Worm (Caenorhabditis elegans) whole organism, L4 larva: ENCODE data around the gene cone-1.

Experiments used
- D1046.2 ChIP-seq: fragments of 200-800 bp; sonication (Bioruptor generic); IDR thresholded peaks from 2 replicates; pipeline ENCODE4 v1.3.6; 2022; ENCODE audit warnings: missing genetic modification characterization, missing compliant biosample characterization
- F10B5.3 ChIP-seq: sonication (generic microtip); optimal IDR thresholded peaks from 2 replicates; lab custom pipeline; 2016; ENCODE audit warnings: mild to moderate bottlenecking, missing genetic modification characterization, missing compliant biosample characterization
- T20F7.1 ChIP-seq: fragments of 200-800 bp; sonication (Bioruptor generic); optimal IDR thresholded peaks from 2 replicates; lab custom pipeline; 2018; ENCODE audit warnings: mild to moderate bottlenecking, missing genetic modification characterization, missing compliant biosample characterization
- ZK337.2 ChIP-seq: fragments of 200-800 bp; sonication (Bioruptor generic); IDR thresholded peaks from 2 replicates; pipeline ENCODE4 v1.3.6; 2022; ENCODE audit warnings: missing genetic modification reagents, missing genetic modification characterization, missing compliant biosample characterization
- ZK546.5 ChIP-seq, 2 experiments: sonication (generic microtip); optimal IDR thresholded peaks; 2 replicates each; lab custom pipeline; 2017; ENCODE audit warnings: missing biosample characterization in 2 of 2, missing genetic modification characterization in 2 of 2
- ceh-82 ChIP-seq: sonication (generic microtip); optimal IDR thresholded peaks from 2 replicates; lab custom pipeline; 2017; ENCODE audit warnings: missing biosample characterization, missing genetic modification characterization
- ces-1 ChIP-seq: fragments of 150-350 bp; sonication (generic microtip); optimal IDR thresholded peaks from 4 replicates; lab custom pipeline; 2014; ENCODE audit warnings: missing biosample characterization, missing genetic modification reagents, missing genetic modification characterization
- ctbp-1 ChIP-seq: fragments of 200-800 bp; sonication (Bioruptor generic); IDR thresholded peaks from 2 replicates; pipeline ENCODE4 v1.3.6; 2022; ENCODE audit warnings: missing genetic modification reagents, missing genetic modification characterization, missing compliant biosample characterization
- daf-16 ChIP-seq, 3 experiments: sonication (generic microtip); optimal IDR thresholded peaks; 2 replicates each; lab custom pipeline; 2016 to 2017; ENCODE audit warnings: missing genetic modification characterization in 3 of 3, missing genetic modification reagents in 3 of 3, mild to moderate bottlenecking in 2 of 3, missing compliant biosample characterization in 2 of 3, missing biosample characterization in 1 of 3, moderate library complexity in 1 of 3
- daf-19 ChIP-seq: fragments of 200-800 bp; sonication (Bioruptor generic); conservative IDR thresholded peaks from 2 replicates; pipeline ENCODE4 v1.3.6; 2022; ENCODE audit warnings: missing genetic modification characterization, missing compliant biosample characterization
- dmd-6 ChIP-seq: fragments of 200-800 bp; sonication (Bioruptor generic); IDR thresholded peaks from 2 replicates; pipeline ENCODE4 v1.3.6; 2022; ENCODE audit warnings: missing genetic modification reagents, missing genetic modification characterization, missing compliant biosample characterization
- duxl-1 ChIP-seq: sonication (generic microtip); optimal IDR thresholded peaks from 2 replicates; lab custom pipeline; 2016; ENCODE audit warnings: mild to moderate bottlenecking, missing genetic modification characterization, moderate library complexity, missing compliant biosample characterization; ENCODE audit not compliant: poor library complexity
- dve-1 ChIP-seq: sonication (generic microtip); optimal IDR thresholded peaks from 2 replicates; lab custom pipeline; 2017; ENCODE audit warnings: antibody characterized with exemption, mild to moderate bottlenecking, missing genetic modification characterization, missing compliant biosample characterization; ENCODE audit not compliant: insufficient read depth
- fos-1 ChIP-seq: fragments of 150-350 bp; optimal IDR thresholded peaks from 2 replicates; lab custom pipeline; 2014; ENCODE audit warnings: missing biosample characterization, missing genetic modification characterization
- hlh-11 ChIP-seq: fragments of 200-800 bp; sonication (Bioruptor generic); optimal IDR thresholded peaks from 2 replicates; lab custom pipeline; 2018; ENCODE audit warnings: mild to moderate bottlenecking, missing genetic modification characterization, missing compliant biosample characterization
- lin-13 ChIP-seq: fragments of 150-350 bp; optimal IDR thresholded peaks from 2 replicates; lab custom pipeline; 2014; ENCODE audit warnings: missing biosample characterization, missing genetic modification reagents, missing genetic modification characterization
- lin-29 ChIP-seq: fragments of 200-800 bp; sonication (Bioruptor generic); IDR thresholded peaks from 2 replicates; pipeline ENCODE4 v1.3.6; 2022; ENCODE audit warnings: missing genetic modification reagents, missing genetic modification characterization, missing compliant biosample characterization
- lin-38 ChIP-seq: fragments of 200-800 bp; sonication (Bioruptor generic); IDR thresholded peaks from 2 replicates; pipeline ENCODE4 v1.3.6; 2022; ENCODE audit warnings: missing genetic modification reagents, missing genetic modification characterization, missing compliant biosample characterization
- lin-39 ChIP-seq: fragments of 150-350 bp; optimal IDR thresholded peaks from 2 replicates; lab custom pipeline; 2014; ENCODE audit warnings: missing biosample characterization, missing genetic modification reagents, missing genetic modification characterization
- madf-5 ChIP-seq, 2 experiments: fragments of 200-800 bp; sonication (Bioruptor generic); IDR thresholded peaks; 2 replicates each; pipeline ENCODE4 v1.3.6; 2022; ENCODE audit warnings: missing compliant biosample characterization in 2 of 2, missing genetic modification characterization in 2 of 2
- mdt-29 ChIP-seq: fragments of 200-800 bp; sonication (Bioruptor generic); IDR thresholded peaks from 2 replicates; pipeline ENCODE4 v1.3.6; 2022; ENCODE audit warnings: missing genetic modification reagents, missing genetic modification characterization, missing compliant biosample characterization
- mep-1 ChIP-seq: fragments of 150-350 bp; sonication (generic microtip); optimal IDR thresholded peaks from 3 replicates; lab custom pipeline; 2014; ENCODE audit warnings: missing biosample characterization, missing genetic modification characterization
- mes-2 ChIP-seq: sonication (generic microtip); optimal IDR thresholded peaks from 2 replicates; lab custom pipeline; 2016; ENCODE audit warnings: missing genotype, mild to moderate bottlenecking, missing genetic modification characterization, missing compliant biosample characterization; ENCODE audit not compliant: poor library complexity, severe bottlenecking
- nhr-10 ChIP-seq: fragments of 150-350 bp; optimal IDR thresholded peaks from 2 replicates; lab custom pipeline; 2014; ENCODE audit warnings: missing biosample characterization, missing genetic modification characterization
- nhr-25 ChIP-seq: sonication (generic microtip); optimal IDR thresholded peaks from 2 replicates; lab custom pipeline; 2017; ENCODE audit warnings: missing genetic modification characterization, mild to moderate bottlenecking, missing compliant biosample characterization, antibody characterized with exemption, moderate library complexity, borderline replicate concordance; ENCODE audit not compliant: insufficient read depth
- nhr-28 ChIP-seq: fragments of 150-350 bp; optimal IDR thresholded peaks from 2 replicates; lab custom pipeline; 2014; ENCODE audit warnings: missing biosample characterization, missing genetic modification characterization
- nhr-42 ChIP-seq: fragments of 200-800 bp; sonication (Bioruptor generic); IDR thresholded peaks from 2 replicates; pipeline ENCODE4 v1.3.6; 2022; ENCODE audit warnings: missing genetic modification characterization, missing compliant biosample characterization
- nhr-6 ChIP-seq: fragments of 150-350 bp; optimal IDR thresholded peaks from 2 replicates; lab custom pipeline; 2014; ENCODE audit warnings: missing biosample characterization, missing genetic modification characterization
- nhr-76 ChIP-seq: fragments of 150-350 bp; optimal IDR thresholded peaks from 2 replicates; lab custom pipeline; 2014; ENCODE audit warnings: missing biosample characterization, missing genetic modification characterization
- php-3 ChIP-seq: fragments of 200-800 bp; sonication (Bioruptor generic); IDR thresholded peaks from 2 replicates; pipeline ENCODE4 v1.3.6; 2022; ENCODE audit warnings: missing genetic modification reagents, missing genetic modification characterization, missing compliant biosample characterization
- pqm-1 ChIP-seq: sonication (generic microtip); optimal IDR thresholded peaks from 2 replicates; lab custom pipeline; 2017; ENCODE audit warnings: missing biosample characterization, missing genetic modification characterization
- saeg-2 ChIP-seq: fragments of 200-800 bp; sonication (Bioruptor generic); IDR thresholded peaks from 2 replicates; pipeline ENCODE4 v1.3.6; 2022; ENCODE audit warnings: missing genetic modification reagents, missing genetic modification characterization, missing compliant biosample characterization
- sdz-12 ChIP-seq: fragments of 200-800 bp; sonication (Bioruptor generic); optimal IDR thresholded peaks from 2 replicates; lab custom pipeline; 2018; ENCODE audit warnings: mild to moderate bottlenecking, missing genetic modification characterization, missing compliant biosample characterization
- set-16 ChIP-seq: fragments of 200-800 bp; sonication (Bioruptor generic); IDR thresholded peaks from 2 replicates; pipeline ENCODE4 v1.3.6; 2022; ENCODE audit warnings: missing genetic modification reagents, missing genetic modification characterization, missing compliant biosample characterization
- skn-1 ChIP-seq: fragments of 150-350 bp; optimal IDR thresholded peaks from 2 replicates; lab custom pipeline; 2014; ENCODE audit warnings: missing biosample characterization, missing genetic modification characterization
- snpc-1.2 ChIP-seq: fragments of 200-800 bp; sonication (Bioruptor generic); IDR thresholded peaks from 2 replicates; pipeline ENCODE4 v1.3.6; 2022; ENCODE audit warnings: missing genetic modification reagents, missing genetic modification characterization, missing compliant biosample characterization
- tra-1 ChIP-seq: fragments of 200-800 bp; sonication (Bioruptor generic); IDR thresholded peaks from 2 replicates; pipeline ENCODE4 v1.3.6; 2022; ENCODE audit warnings: missing genetic modification reagents, missing genetic modification characterization, missing compliant biosample characterization
- unc-130 ChIP-seq: sonication (generic microtip); optimal IDR thresholded peaks from 2 replicates; lab custom pipeline; 2016; ENCODE audit warnings: missing genetic modification reagents, missing genetic modification characterization, missing compliant biosample characterization
- unc-39 ChIP-seq: sonication (generic microtip); optimal IDR thresholded peaks from 2 replicates; lab custom pipeline; 2017; ENCODE audit warnings: missing biosample characterization, missing genetic modification characterization
- vab-7 ChIP-seq: fragments of 200-800 bp; sonication (Bioruptor generic); IDR thresholded peaks from 2 replicates; pipeline ENCODE4 v1.3.6; 2022; ENCODE audit warnings: missing genetic modification reagents, missing genetic modification characterization, missing compliant biosample characterization
- zip-2 ChIP-seq: fragments of 150-350 bp; optimal IDR thresholded peaks from 2 replicates; lab custom pipeline; 2014; ENCODE audit warnings: missing biosample characterization, missing genetic modification characterization
- ztf-11 ChIP-seq: fragments of 150-350 bp; optimal IDR thresholded peaks from 2 replicates; lab custom pipeline; 2014; ENCODE audit warnings: missing biosample characterization, missing genetic modification characterization

The cone-1 gene

ce11 chrIII:2578563-2578962 is 48.1 kb downstream of the cone-1 start (continued):
- no peak for TF ChIP-seq ces-1 (GFP tag; lab: Kevin White, UChicago)
- TF ChIP-seq madf-5 (GFP tag; IDR thresholded peaks at IDR 0.05; lab: Robert Waterston, UW) = no peak
- TF ChIP-seq vab-7 = no peak
- no peak for TF ChIP-seq unc-130 (GFP tag; lab: Kevin White, UChicago)
- TF ChIP-seq nhr-10 = no peak
- no peak for TF ChIP-seq ztf-11 (tag; lab: Kevin White, UChicago)
- no peak for TF ChIP-seq fos-1
- TF ChIP-seq sdz-12 (GFP tag; lab: Kevin White, UChicago) = no peak
- TF ChIP-seq zip-2 (tag; lab: Kevin White, UChicago) = no peak
- TF ChIP-seq set-16 (GFP tag; lab: Robert Waterston, UW) = no peak
- no peak for TF ChIP-seq lin-13 (GFP tag; lab: Kevin White, UChicago)
- no peak for TF ChIP-seq lin-39
- peak; percentile 53 for TF ChIP-seq nhr-28 (tag; lab: Kevin White, UChicago)
- TF ChIP-seq ZK337.2 (GFP tag; lab: Robert Waterston, UW) = no peak
- peak; percentile 30 for TF ChIP-seq T20F7.1 (GFP tag; lab: Kevin White, UChicago)
- no peak for TF ChIP-seq mdt-29 (GFP tag; lab: Robert Waterston, UW)
- no peak for TF ChIP-seq snpc-1.2 (GFP tag; lab: Robert Waterston, UW)
- no peak for TF ChIP-seq saeg-2
- no peak for TF ChIP-seq lin-29 (GFP tag; lab: Robert Waterston, UW)
- TF ChIP-seq tra-1 (GFP tag; lab: Robert Waterston, UW) = no peak
- no peak for TF ChIP-seq nhr-25
- no peak for TF ChIP-seq duxl-1 (tag; lab: Kevin White, UChicago)
- no peak for TF ChIP-seq skn-1 (tag; lab: Kevin White, UChicago)
- peak; percentile 51 for TF ChIP-seq mep-1 (tag; lab: Kevin White, UChicago)

- TF ChIP-seq ctbp-1 (GFP tag; lab: Robert Waterston, UW) (no peak), unc-39 (no peak), D1046.2 (no peak), ceh-82 (tag; lab: Kevin White, UChicago) (no peak), lin-13 (GFP tag; lab: Kevin White, UChicago) (no peak), nhr-76 (tag; lab: Kevin White, UChicago) (no peak), nhr-42 (no peak), daf-19 (GFP tag; lab: Robert Waterston, UW) (no peak)
These were observed 48.6 kb downstream of the cone-1 start, which contains the start of gene Y71H2B.8 for ce11 chrIII:2578993-2579392. Gene Y71H2B.8, plus strand, starts transcription at chrIII:2579293.

ce11 chrIII:2583302-2583701 is 52.9 kb downstream of the cone-1 start:
- TF ChIP-seq set-16 (GFP tag; lab: Robert Waterston, UW) (0 out of 2 replicates have a peak, but pooled peaks have one; percentile 9), mdt-29 (GFP tag; lab: Robert Waterston, UW) (0 out of 2 replicates have a peak, but pooled peaks have one; percentile 20), lin-38 (GFP tag; lab: Robert Waterston, UW) (peak; percentile 56)

- no peak for TF ChIP-seq ceh-82 (tag; lab: Kevin White, UChicago)
- no peak for TF ChIP-seq ctbp-1 (GFP tag; lab: Robert Waterston, UW)
- TF ChIP-seq F10B5.3 = no peak
- TF ChIP-seq ZK546.5 (tag; optimal IDR thresholded peaks at IDR 0.05; lab: Kevin White, UChicago) = no peak
- peak; percentile 73 for TF ChIP-seq pqm-1 (tag; lab: Kevin White, UChicago)
- TF ChIP-seq dmd-6 (GFP tag; lab: Robert Waterston, UW) = peak; percentile 40; the same call in 1 of the 2 replicates
- no peak for TF ChIP-seq daf-16 (GFP tag; optimal IDR thresholded peaks at IDR 0.05; lab: Kevin White, UChicago)
- TF ChIP-seq daf-16 (tag; optimal IDR thresholded peaks at IDR 0.05; lab: Kevin White, UChicago) = peak; percentile 56
- peak; percentile 47 for TF ChIP-seq hlh-11 (tag; lab: Kevin White, UChicago)
- peak; percentile 15 for TF ChIP-seq mes-2 (tag; lab: Kevin White, UChicago)
- peak; percentile 37 for TF ChIP-seq dve-1 (tag; lab: Kevin White, UChicago)
- TF ChIP-seq snpc-1.2 (GFP tag; lab: Robert Waterston, UW) = no peak
- TF ChIP-seq nhr-6 = peak; percentile 8
- TF ChIP-seq nhr-42 = no peak
- TF ChIP-seq php-3 (GFP tag; lab: Robert Waterston, UW) = peak; percentile 32; the same call in 1 of the 2 replicates
- TF ChIP-seq nhr-28 (tag; lab: Kevin White, UChicago) = peak; percentile 73
These were observed 55.8 kb downstream of the cone-1 start, which contains the start of gene gpa-17 for ce11 chrIII:2586193-2586592. Gene gpa-17, plus strand, starts transcription at chrIII:2586555.
